Worm (Caenorhabditis elegans) whole organism, late embryonic: ENCODE results near the gene C44H4.4.

ENCODE experiments used
- ceh-9 ChIP-seq: sonication (generic microtip); optimal IDR thresholded peaks from 2 replicates; lab custom pipeline; 2016; ENCODE audit warnings: mild to moderate bottlenecking, missing genetic modification characterization, inconsistent platforms, missing compliant biosample characterization
- fax-1 ChIP-seq: sonication (generic microtip); optimal IDR thresholded peaks from 2 replicates; lab custom pipeline; 2016; ENCODE audit warnings: missing genotype, missing genetic modification characterization, missing compliant biosample characterization

ce11 chrX:14534596-14534995 is 54.3 kb downstream of the C44H4.4 start:
- no peak for TF ChIP-seq ceh-9 (tag; lab: Kevin White, UChicago)
- TF ChIP-seq fax-1 (tag; lab: Kevin White, UChicago): no peak
